Worm (Caenorhabditis elegans) whole organism, L4 larva: ENCODE results near the gene srlf-32.

Experiments
- Y105C5A.15 ChIP-seq: fragments of 200-800 bp; sonication (Bioruptor generic); IDR thresholded peaks from 2 replicates; pipeline ENCODE4 v1.3.6; 2022; ENCODE audit warnings: missing genetic modification characterization, missing compliant biosample characterization
- aha-1 ChIP-seq: fragments of 150-350 bp; peaks from one replicate; lab custom pipeline; 2014; ENCODE audit warnings: missing biosample characterization, missing genetic modification characterization
- ama-1 ChIP-seq: fragments of 150-350 bp; optimal IDR thresholded peaks from 2 replicates; lab custom pipeline; 2014; ENCODE audit warnings: inconsistent platforms, mixed read lengths
- ceh-32 ChIP-seq: sonication (generic microtip); optimal IDR thresholded peaks from 2 replicates; lab custom pipeline; 2016; ENCODE audit warnings: mild to moderate bottlenecking, missing genetic modification characterization, missing compliant biosample characterization; ENCODE audit not compliant: poor library complexity
- lin-13 ChIP-seq: fragments of 150-350 bp; optimal IDR thresholded peaks from 2 replicates; lab custom pipeline; 2014; ENCODE audit warnings: missing biosample characterization, missing genetic modification reagents, missing genetic modification characterization
- mxl-3 ChIP-seq: fragments of 200-800 bp; sonication (Bioruptor generic); optimal IDR thresholded peaks from 2 replicates; lab custom pipeline; 2018; ENCODE audit warnings: mild to moderate bottlenecking, missing genetic modification characterization, missing compliant biosample characterization
- nhr-10 ChIP-seq: fragments of 150-350 bp; optimal IDR thresholded peaks from 2 replicates; lab custom pipeline; 2014; ENCODE audit warnings: missing biosample characterization, missing genetic modification characterization
- skn-1 ChIP-seq: fragments of 150-350 bp; optimal IDR thresholded peaks from 2 replicates; lab custom pipeline; 2014; ENCODE audit warnings: missing biosample characterization, missing genetic modification characterization

DNA sequence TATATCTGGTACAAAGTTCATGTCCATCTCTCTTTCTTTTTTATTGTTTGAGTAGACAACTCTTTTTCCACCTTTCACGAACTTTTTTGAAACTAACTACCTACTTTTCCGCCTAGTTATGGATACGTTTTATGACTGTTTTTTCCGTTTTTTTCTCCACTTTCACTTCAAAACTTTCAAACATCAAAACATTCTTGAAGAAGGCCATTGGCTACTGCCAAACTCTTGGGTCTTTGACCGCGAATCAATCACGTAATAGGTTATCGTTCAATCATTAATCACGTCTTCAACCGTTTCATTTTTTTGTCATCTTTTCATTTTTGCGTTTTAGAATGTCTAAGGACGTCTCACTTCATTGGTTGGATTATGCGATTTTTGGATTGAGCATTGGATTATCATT, 11.3 kb downstream of the srlf-32 start, which contains the start of gene slc-5A12:
- TF ChIP-seq ceh-32 (tag; lab: Kevin White, UChicago) (no peak), aha-1 (no peak), skn-1 (tag; lab: Kevin White, UChicago) (no peak), nhr-10 (tag; lab: Kevin White, UChicago) (no peak), mxl-3 (GFP tag; lab: Kevin White, UChicago) (no peak), Y105C5A.15 (no peak), lin-13 (GFP tag; lab: Kevin White, UChicago) (no peak), ama-1 (lab: Kevin White, UChicago) (no peak)
